Fruit fly (Drosophila melanogaster): Measurements from ENCODE around the gene PIG-T.

The PIG-T gene

DNA sequence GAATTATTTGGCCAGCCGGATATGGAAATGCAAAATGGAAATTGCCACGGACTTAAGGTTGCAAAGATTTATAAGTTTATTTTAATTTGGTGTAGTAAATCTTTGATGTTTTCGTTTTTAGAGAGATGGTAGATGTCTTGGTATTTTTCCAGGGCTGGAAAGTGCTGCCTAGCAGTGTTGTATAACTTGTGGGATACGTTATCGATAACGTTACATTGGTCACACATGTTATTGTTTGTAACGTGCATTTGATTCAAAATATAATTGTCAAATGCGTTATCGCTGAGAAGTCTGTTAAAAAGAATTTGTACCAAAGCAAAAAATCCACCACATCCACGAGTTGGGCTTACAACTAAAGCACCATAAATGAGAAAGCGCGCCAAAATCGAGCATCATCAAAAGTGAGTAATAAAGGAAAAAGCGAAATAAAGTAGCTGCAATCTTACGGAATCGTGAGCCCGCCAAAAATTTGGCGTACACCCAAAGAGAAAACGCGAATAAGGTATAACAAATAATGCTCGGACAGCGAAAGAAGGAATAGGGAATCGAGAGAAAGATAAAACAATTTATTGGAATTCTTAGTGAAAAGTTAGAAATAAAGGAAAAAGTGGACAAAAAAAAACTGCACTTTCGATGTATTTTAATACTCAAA is at the start of gene PIG-T:
TSS of gene PIG-T (minus strand) at position 140 of the 652 bp plus-strand sequence.
- TF ChIP-seq ttk (optimal IDR thresholded peaks at IDR 0.05) = no peak
- TF ChIP-seq h (optimal IDR thresholded peaks at IDR 0.05) = no peak
- TF ChIP-seq Sin3A (optimal IDR thresholded peaks at IDR 0.05) = no peak
- no peak for TF ChIP-seq insv (optimal IDR thresholded peaks at IDR 0.05)
- TF ChIP-seq Myc (optimal IDR thresholded peaks at IDR 0.05) = no peak
- TF ChIP-seq psq (optimal IDR thresholded peaks at IDR 0.05) = no peak

DNA sequence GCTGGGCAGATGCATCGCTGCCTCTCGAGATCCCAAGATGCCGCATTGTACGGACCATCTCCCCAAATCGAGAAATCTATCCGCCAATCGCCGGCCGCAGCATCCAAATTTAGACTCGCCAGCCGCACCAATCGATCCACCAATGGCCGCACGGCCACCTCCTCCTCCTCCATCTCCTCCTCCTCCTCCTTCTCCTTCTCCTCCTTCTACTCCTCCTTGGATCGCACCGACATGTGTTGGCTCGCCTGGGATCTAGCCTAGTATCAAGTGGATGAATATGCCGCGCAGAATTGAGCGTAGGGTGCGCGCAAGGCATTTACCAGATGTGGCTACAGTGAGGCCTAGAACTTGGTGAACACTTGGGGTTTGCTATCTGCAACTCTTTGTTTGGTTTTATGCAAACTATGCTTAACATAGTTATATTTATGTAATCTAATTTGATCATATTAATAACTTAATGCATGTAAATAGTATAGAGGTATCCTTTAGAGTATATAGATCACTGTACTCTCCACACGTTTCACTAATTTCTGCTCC is 48.0 kb upstream of the PIG-T start, which contains the start of gene org-1:
TSS of gene org-1 (minus strand) at position 51 of the 537 bp plus-strand sequence.
- TF ChIP-seq h (optimal IDR thresholded peaks at IDR 0.05) (no peak), Myc (optimal IDR thresholded peaks at IDR 0.05) (no peak), psq (optimal IDR thresholded peaks at IDR 0.05) (no peak), insv (optimal IDR thresholded peaks at IDR 0.05) (no peak), ttk (optimal IDR thresholded peaks at IDR 0.05) (no peak), Sin3A (optimal IDR thresholded peaks at IDR 0.05) (no peak)

DNA sequence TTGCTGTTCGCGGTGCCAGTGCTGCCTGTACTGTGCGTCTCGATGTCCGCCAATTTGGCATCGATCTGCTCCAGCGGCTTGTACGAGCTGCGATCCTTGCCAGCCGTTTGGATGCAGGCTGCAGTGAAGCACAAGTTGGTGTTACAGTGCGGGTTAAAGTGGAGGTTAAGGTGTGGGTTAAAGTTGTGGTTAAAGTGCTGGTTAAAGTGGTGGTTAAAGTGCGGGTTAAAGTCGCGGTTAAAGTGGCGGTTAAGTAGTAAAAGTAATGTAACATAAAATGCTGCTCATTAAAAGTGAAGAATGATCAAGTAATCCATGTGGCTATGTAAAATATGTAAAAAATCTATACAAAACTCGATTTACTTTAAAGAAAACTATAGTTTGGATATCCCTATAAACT is 45.1 kb upstream of the PIG-T start:
- TF ChIP-seq psq (optimal IDR thresholded peaks at IDR 0.05) (no peak), h (optimal IDR thresholded peaks at IDR 0.05) (no peak), Sin3A (optimal IDR thresholded peaks at IDR 0.05) (no peak), Myc (optimal IDR thresholded peaks at IDR 0.05) (no peak)

DNA sequence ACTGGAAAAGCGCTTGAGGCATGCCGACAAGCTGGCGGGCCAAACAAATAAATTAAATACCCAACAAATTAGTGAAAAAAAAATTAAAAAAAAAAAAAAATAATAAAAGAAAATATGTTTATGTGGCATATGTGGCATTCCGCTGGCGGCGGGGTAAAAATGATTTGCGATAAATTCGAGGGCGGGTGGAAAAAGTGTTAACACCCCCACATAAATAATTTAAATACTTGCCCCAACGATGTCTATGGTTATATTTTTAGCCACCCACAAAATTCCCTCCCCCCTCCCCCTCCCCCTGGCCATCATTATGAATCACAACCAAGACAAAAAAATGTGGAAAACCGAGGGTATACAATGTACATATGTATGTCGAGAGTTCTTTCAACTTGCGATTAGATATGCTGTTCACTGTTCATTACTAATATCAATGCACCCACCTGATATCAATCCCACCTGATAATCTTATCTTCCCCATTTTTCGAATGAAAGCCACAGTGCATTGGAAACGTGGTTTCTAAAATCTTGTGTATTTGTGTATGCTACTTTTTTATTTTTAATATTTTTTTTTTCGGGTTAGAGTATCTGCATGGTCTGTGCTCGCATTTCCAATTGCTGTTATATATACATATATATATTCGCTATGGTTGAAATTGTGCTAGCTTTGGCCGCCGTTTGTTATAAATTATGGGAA is 43.3 kb upstream of the PIG-T start:
- no peak for TF ChIP-seq insv (optimal IDR thresholded peaks at IDR 0.05)
- TF ChIP-seq Myc (optimal IDR thresholded peaks at IDR 0.05) = no peak
- no peak for TF ChIP-seq psq (optimal IDR thresholded peaks at IDR 0.05)
- no peak for TF ChIP-seq Sin3A (optimal IDR thresholded peaks at IDR 0.05)
- TF ChIP-seq h (optimal IDR thresholded peaks at IDR 0.05) = no peak

DNA sequence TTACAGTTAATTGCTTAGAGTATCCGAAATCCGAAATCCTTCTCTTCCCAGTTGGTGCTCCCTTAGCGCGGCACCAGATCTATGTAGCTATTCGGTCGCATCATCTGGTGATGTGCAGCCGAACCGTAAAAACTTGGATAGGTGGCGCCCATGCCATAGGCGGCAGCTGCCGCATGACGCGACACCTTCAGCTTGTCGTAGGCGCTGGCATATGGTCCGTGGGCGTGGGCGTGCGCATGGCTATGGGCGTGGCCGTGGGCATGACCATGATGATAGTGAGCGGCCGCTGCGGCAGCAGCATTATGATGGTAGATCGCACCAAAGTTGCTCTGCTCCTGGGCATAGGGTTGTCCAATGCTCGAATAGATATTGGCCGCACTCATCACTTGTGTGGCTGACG is 41.1 kb upstream of the PIG-T start:
- no peak for TF ChIP-seq Myc (optimal IDR thresholded peaks at IDR 0.05)
- no peak for TF ChIP-seq Sin3A (optimal IDR thresholded peaks at IDR 0.05)
- TF ChIP-seq psq (optimal IDR thresholded peaks at IDR 0.05) = no peak

DNA sequence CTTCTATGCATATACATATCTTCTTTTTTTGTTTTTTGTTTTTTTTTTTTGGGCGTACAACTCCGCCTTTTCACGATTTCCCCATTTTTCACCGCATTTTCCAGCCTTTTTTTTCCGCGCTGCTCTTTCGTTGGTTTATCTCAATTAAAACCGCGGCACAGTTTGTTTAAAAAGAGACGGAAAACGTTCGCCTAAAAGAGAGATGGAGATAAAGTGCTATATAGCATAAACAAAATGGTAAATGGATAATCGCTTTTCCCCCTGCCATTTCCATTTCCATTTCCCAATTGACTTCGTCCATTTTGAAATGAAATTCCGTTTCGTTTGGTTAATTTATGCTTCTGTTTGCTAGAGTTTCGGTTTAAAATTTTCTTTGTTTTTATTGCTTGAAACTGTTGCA is 40.1 kb upstream of the PIG-T start:
- TF ChIP-seq Sin3A (optimal IDR thresholded peaks at IDR 0.05) = no peak
- TF ChIP-seq insv (optimal IDR thresholded peaks at IDR 0.05) = no peak
- no peak for TF ChIP-seq psq (optimal IDR thresholded peaks at IDR 0.05)
- TF ChIP-seq ttk (optimal IDR thresholded peaks at IDR 0.05) = no peak

DNA sequence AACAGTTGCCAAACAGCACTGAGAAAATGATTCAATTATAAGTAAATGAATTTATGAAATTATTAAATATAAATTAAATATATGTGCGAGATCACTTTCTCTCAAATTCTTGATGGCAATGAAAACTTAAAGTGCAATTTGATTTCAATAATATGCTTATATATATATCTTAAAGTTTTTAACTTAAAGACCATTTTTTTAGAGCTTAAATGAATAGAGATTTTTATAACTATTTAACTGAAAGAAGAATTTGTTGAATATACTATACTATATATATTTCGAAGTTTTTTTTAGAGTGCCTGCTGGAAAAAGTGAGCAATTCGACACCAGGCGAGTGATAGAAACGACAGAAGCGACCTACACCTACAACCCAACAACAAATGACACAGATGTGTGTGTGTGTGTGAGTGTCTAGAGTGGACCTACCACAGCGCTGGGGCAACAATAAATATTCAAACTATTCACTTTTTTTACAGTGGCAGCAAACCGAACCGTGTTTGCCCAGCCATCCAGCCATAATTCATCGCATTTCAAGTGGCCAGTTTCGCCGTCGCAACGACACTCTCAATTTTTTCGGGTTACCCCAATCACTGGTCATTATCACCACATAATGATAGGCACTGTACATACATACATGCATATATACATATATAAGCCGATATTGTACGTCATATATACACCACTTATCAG is 38.0 kb upstream of the PIG-T start:
- TF ChIP-seq h (optimal IDR thresholded peaks at IDR 0.05) = no peak
- TF ChIP-seq psq (optimal IDR thresholded peaks at IDR 0.05) = no peak
- TF ChIP-seq Sin3A (optimal IDR thresholded peaks at IDR 0.05) = no peak
- no peak for TF ChIP-seq insv (optimal IDR thresholded peaks at IDR 0.05)
- TF ChIP-seq ttk (optimal IDR thresholded peaks at IDR 0.05) = no peak
- TF ChIP-seq Myc (optimal IDR thresholded peaks at IDR 0.05) = no peak

DNA sequence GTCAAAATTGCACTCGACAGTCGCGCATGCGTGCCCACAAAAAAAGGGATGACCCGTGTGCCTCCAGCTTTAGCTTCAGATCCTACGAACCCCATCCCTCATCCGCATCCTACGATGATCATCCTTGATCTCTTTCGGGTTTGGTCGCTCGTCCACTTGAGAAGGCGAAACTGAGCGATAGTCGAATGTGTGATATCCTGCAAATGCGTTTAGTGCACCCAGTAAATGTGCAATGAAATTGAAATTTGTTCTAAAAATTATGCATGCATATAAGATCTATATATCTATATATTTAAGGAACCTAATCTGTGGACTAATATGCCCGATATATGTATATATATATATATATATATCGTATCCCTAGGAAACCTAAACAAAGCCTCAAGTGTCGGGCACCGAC is 37.2 kb upstream of the PIG-T start:
- no peak for TF ChIP-seq insv (optimal IDR thresholded peaks at IDR 0.05)
- no peak for TF ChIP-seq h (optimal IDR thresholded peaks at IDR 0.05)
- TF ChIP-seq ttk (optimal IDR thresholded peaks at IDR 0.05) = no peak
- no peak for TF ChIP-seq Myc (optimal IDR thresholded peaks at IDR 0.05)
- no peak for TF ChIP-seq psq (optimal IDR thresholded peaks at IDR 0.05)
- no peak for TF ChIP-seq Sin3A (optimal IDR thresholded peaks at IDR 0.05)

DNA sequence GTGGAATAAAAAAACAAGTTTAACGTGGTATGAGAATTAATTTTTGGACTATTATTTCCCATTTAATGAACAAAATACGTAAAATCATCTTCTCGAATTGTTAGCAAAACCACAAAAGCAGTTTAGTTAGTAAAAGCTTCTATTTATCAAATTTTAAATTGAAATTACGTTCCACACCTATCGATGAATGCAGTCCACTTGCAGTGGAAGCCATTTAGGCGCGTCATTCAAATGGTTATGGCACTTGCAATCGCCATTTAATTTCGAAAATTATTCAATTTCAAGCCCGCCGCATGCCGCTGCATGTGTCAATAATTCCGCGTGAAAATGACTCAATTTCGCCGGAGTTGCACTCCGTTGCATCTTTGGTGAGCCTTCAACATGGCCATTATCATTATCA is 35.8 kb upstream of the PIG-T start:
- no peak for TF ChIP-seq insv (optimal IDR thresholded peaks at IDR 0.05)
- no peak for TF ChIP-seq psq (optimal IDR thresholded peaks at IDR 0.05)
- TF ChIP-seq Sin3A (optimal IDR thresholded peaks at IDR 0.05) = no peak
- TF ChIP-seq Myc (optimal IDR thresholded peaks at IDR 0.05) = no peak

DNA sequence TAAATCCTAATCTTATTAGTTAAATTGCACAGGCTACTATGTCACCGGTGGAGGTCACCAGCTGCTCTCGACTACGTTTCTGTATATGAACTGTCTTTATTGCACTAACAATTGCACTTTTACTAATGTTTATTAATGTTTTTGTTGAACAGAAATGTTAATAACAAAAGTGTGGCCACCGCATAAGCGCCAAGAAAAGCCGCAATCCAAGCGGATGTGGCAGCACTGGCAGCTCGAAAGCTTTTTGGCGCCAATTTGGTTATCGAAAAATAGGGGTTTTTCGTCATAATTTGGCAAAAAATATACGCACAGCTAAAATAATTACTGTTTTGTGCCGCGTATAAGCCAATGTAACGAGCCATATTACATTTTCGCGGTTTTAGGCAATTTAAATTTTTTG is 35.1 kb upstream of the PIG-T start, which contains the start of gene CG12123:
TSS of gene CG12123 (minus strand) at position 188 of the 400 bp plus-strand sequence.
- TF ChIP-seq h (optimal IDR thresholded peaks at IDR 0.05) (no peak), insv (optimal IDR thresholded peaks at IDR 0.05) (no peak), psq (optimal IDR thresholded peaks at IDR 0.05) (no peak), ttk (optimal IDR thresholded peaks at IDR 0.05) (no peak), Myc (optimal IDR thresholded peaks at IDR 0.05) (no peak), Sin3A (optimal IDR thresholded peaks at IDR 0.05) (no peak)

DNA sequence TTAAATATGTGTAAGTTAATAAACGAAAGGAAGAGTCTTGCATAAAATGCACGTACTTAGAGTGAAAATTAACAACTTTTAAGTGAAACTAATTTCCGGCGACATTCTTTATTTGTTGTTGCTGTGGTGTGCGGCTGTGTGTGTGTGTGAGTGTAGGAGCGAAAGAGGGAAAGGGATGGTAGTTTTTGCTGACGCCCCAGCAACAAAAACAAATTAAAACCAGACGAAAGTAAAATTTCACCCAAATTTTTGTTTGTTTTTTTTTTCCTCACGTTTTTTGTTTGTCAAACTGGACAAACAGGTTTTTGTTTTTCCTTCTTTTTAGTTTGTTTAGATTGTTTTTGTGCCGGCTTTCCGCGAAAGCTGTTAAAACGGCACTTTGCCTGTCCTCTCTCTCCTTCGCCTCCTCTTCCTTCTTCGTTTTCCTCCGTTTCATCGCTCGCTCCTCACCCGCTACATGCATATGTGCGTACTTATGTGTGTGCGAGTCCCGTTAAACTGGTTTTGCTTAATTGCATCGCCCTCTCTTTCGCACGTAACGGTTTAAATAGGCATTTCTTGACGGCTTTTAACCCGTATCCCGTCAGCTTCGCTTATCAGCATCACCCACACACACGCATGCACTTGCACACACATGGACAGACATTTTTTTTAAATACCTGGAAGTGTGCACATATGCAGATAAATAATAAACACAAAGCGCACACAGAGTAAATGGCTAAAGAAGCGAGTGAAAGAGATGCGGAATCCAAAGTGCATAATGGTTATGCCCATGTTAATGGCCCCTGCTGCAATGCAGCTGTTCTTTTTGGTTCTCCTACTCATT is 30.4 kb upstream of the PIG-T start, which contains the start of gene Miga:
TSS of gene Miga (minus strand) at position 536 of the 826 bp plus-strand sequence.
- TF ChIP-seq h (optimal IDR thresholded peaks at IDR 0.05) = no peak
- no peak for TF ChIP-seq ttk (optimal IDR thresholded peaks at IDR 0.05)
- TF ChIP-seq psq (optimal IDR thresholded peaks at IDR 0.05) = no peak

Data from Kc167 (cell line).